Fruit fly (Drosophila melanogaster) whole organism, adult: ENCODE measurements around the gene CG8065.

Experiments used
- CG11617 ChIP-seq: fragments of 200-800 bp; sonication (Bioruptor generic); optimal IDR thresholded peaks from 2 replicates; lab custom pipeline; 2017; ENCODE audit warnings: mild to moderate bottlenecking, missing biosample characterization, missing genetic modification reagents, missing genetic modification characterization
- CG12768 ChIP-seq: fragments of 200-800 bp; sonication (Bioruptor generic); optimal IDR thresholded peaks from 2 replicates; lab custom pipeline; 2017; ENCODE audit warnings: missing biosample characterization, missing genetic modification characterization, mild to moderate bottlenecking, moderate library complexity, missing genetic modification reagents
- CG1620 ChIP-seq: fragments of 200-800 bp; sonication (Bioruptor generic); optimal IDR thresholded peaks from 2 replicates; lab custom pipeline; 2016; ENCODE audit warnings: missing biosample characterization, missing genetic modification characterization
- CG5204 ChIP-seq: fragments of 200-800 bp; sonication (Bioruptor generic); optimal IDR thresholded peaks from 2 replicates; lab custom pipeline; 2016; ENCODE audit warnings: missing biosample characterization, missing genetic modification characterization
- CG7045 ChIP-seq: fragments of 200-800 bp; sonication (Bioruptor generic); optimal IDR thresholded peaks from 2 replicates; lab custom pipeline; 2017; ENCODE audit warnings: missing biosample characterization, mild to moderate bottlenecking, missing genetic modification characterization
- Crg-1 ChIP-seq: fragments of 200-800 bp; sonication (Bioruptor generic); optimal IDR thresholded peaks from 2 replicates; lab custom pipeline; 2016; ENCODE audit warnings: missing biosample characterization, missing genetic modification characterization
- Hr96 ChIP-seq: fragments of 200-800 bp; sonication (Bioruptor generic); optimal IDR thresholded peaks from 2 replicates; lab custom pipeline; 2016; ENCODE audit warnings: missing biosample characterization, missing genetic modification characterization
- Mnt ChIP-seq: fragments of 200-800 bp; sonication (Bioruptor generic); optimal IDR thresholded peaks from 2 replicates; lab custom pipeline; 2016; ENCODE audit warnings: missing biosample characterization, mild to moderate bottlenecking, missing genetic modification characterization
- cic ChIP-seq: fragments of 200-800 bp; sonication (Bioruptor generic); optimal IDR thresholded peaks from 2 replicates; lab custom pipeline; 2017; ENCODE audit warnings: missing biosample characterization, mild to moderate bottlenecking, missing genetic modification characterization, moderate library complexity
- cnc ChIP-seq, 2 experiments: fragments of >200 bp; optimal IDR thresholded peaks; 2 replicates each; lab custom pipeline; 2017
- kay ChIP-seq: fragments of 200-800 bp; sonication (Bioruptor generic); peaks from one replicate; lab custom pipeline; 2016; ENCODE audit warnings: missing biosample characterization, missing genetic modification characterization, borderline replicate concordance
- ovo ChIP-seq: fragments of 200-800 bp; sonication (Bioruptor generic); optimal IDR thresholded peaks from 2 replicates; lab custom pipeline; 2016; ENCODE audit warnings: missing biosample characterization, missing genetic modification characterization
- pad ChIP-seq: fragments of 200-800 bp; sonication (Bioruptor generic); optimal IDR thresholded peaks from 3 replicates; lab custom pipeline; 2017; ENCODE audit warnings: missing biosample characterization, missing genetic modification characterization, mild to moderate bottlenecking, moderate library complexity, missing genetic modification reagents
- tj ChIP-seq: fragments of 200-800 bp; sonication (Bioruptor generic); optimal IDR thresholded peaks from 3 replicates; lab custom pipeline; 2017; ENCODE audit warnings: missing biosample characterization, mild to moderate bottlenecking, missing genetic modification characterization, moderate library complexity

DNA sequence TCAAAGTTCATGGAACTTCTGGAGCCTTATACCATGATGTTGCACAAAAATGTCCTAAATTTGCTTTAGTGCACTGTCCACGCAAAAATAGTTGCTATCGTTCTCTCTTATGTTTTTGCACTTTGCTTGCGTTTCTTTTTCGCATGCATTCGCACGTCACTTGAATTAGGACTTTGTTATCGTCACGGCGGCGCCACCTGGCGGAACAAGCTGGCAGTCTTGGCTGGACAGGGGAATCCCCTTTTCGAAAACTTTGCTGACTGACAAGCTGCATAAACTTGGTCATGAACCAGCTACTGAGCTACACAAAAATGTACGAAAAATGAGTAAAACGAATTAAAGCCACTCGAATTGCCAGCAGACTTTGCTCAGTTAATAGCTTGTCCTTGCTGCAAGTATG, 15.8 kb upstream of the CG8065 start:
- no peak for TF ChIP-seq kay
- no peak for TF ChIP-seq ovo (GFP tag; lab: Kevin White, UChicago)
- TF ChIP-seq pad (GFP tag; lab: Kevin White, UChicago), result no peak
- no peak for TF ChIP-seq Crg-1 (GFP tag; lab: Kevin White, UChicago)
- no peak for TF ChIP-seq CG1620 (GFP tag; lab: Kevin White, UChicago)
- TF ChIP-seq tj (GFP tag; lab: Kevin White, UChicago), result no peak
- no peak for TF ChIP-seq Hr96 (GFP tag; lab: Kevin White, UChicago)
- TF ChIP-seq CG7045 (GFP tag; lab: Kevin White, UChicago), result no peak
- TF ChIP-seq CG12768 (GFP tag; lab: Kevin White, UChicago), result no peak
- no peak for TF ChIP-seq CG5204 (GFP tag; lab: Kevin White, UChicago)
- no peak for TF ChIP-seq CG11617 (GFP tag; lab: Kevin White, UChicago)
- no peak for TF ChIP-seq Mnt (GFP tag; lab: Kevin White, UChicago)
- TF ChIP-seq cnc (optimal IDR thresholded peaks at IDR 0.05; lab: Kevin White, UChicago), result no peak
- TF ChIP-seq cic (GFP tag; lab: Kevin White, UChicago), result no peak
